Worm (Caenorhabditis elegans) whole organism, L2 larva: ENCODE measurements around the gene B0272.3.

Source experiments
- ceh-16 ChIP-seq: fragments of 150-350 bp; optimal IDR thresholded peaks from 2 replicates; lab custom pipeline; 2014; ENCODE audit warnings: missing biosample characterization, missing genetic modification characterization
- snpc-4 ChIP-seq: fragments of 150-350 bp; optimal IDR thresholded peaks from 2 replicates; lab custom pipeline; 2014; ENCODE audit warnings: missing biosample characterization, missing genetic modification characterization
- zag-1 ChIP-seq: fragments of 150-350 bp; optimal IDR thresholded peaks from 2 replicates; lab custom pipeline; 2014; ENCODE audit warnings: missing biosample characterization, missing genetic modification characterization

- TF ChIP-seq zag-1 (tag; lab: Kevin White, UChicago) = no peak
- no peak for TF ChIP-seq snpc-4 (tag; lab: Kevin White, UChicago)
- no peak for TF ChIP-seq ceh-16 (tag; lab: Kevin White, UChicago)
These were observed 3.2 kb upstream of the B0272.3 start, which contains the start of gene B0272.4 for ce11 chrX:9428059-9428458.
